Fruit fly (Drosophila melanogaster): ENCODE measurements around the gene Nf-YB.

Nf-YB gene

DNA sequence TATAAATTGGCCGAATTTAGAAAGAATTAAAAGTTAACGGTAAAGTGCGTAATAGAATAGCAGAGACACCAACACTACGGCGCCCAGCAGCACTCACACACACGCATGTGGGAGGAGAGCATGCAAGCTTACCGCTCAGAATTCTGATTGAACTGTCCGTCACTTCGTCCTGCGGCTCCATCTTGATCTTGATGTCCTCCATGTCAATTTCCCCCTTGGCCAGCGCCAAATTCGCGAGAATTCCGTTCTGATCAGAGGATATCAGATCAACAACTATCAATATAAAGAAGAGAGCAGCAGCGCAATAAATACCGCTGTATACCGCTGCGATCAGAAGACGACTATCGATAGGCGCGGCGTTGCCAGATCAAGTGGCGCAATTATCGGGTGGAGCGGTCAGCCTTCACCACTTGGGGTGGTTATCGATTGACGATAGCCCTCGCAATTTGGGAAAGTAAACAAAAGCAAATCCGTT, at the start of gene Nf-YB, which contains the start of gene CG10462 (continued):
- peak; percentile 84 for TF ChIP-seq CG13287 (GFP tag; IDR thresholded peaks at IDR 0.05; ENCODE audit: partially characterized antibody)
- no peak for TF ChIP-seq NC2α (GFP tag; optimal IDR thresholded peaks at IDR 0.05)
- peak; percentile 81 for TF ChIP-seq unc-4 (GFP tag; IDR thresholded peaks at IDR 0.05; ENCODE audit: partially characterized antibody)
- no peak for TF ChIP-seq GATAe (GFP tag; conservative IDR thresholded peaks at IDR 0.05)
- no peak for TF ChIP-seq dysf (GFP tag; IDR thresholded peaks at IDR 0.05)
- peak; percentile 95 for TF ChIP-seq CG14860 (GFP tag; IDR thresholded peaks at IDR 0.05; ENCODE audit: partially characterized antibody)
- peak; percentile 25 for TF ChIP-seq CG3163 (GFP tag; optimal IDR thresholded peaks at IDR 0.05)
- no peak for TF ChIP-seq Dfd (GFP tag; optimal IDR thresholded peaks at IDR 0.05)
- TF ChIP-seq Dref (GFP tag; IDR thresholded peaks at IDR 0.05): peak; percentile 99
- no peak for TF ChIP-seq CG15011 (GFP tag; optimal IDR thresholded peaks at IDR 0.05)
- peak in 1 of 2 experiments; percentile 31 for TF ChIP-seq Pdp1 (GFP tag; optimal IDR thresholded peaks at IDR 0.05)
- TF ChIP-seq Ssrp (tag; optimal IDR thresholded peaks at IDR 0.05): no peak
- TF ChIP-seq dm (GFP tag; optimal IDR thresholded peaks at IDR 0.05): peak; percentile 78
- TF ChIP-seq chm (GFP tag; IDR thresholded peaks at IDR 0.05): no peak
- no peak for TF ChIP-seq NfI (GFP tag; optimal IDR thresholded peaks at IDR 0.05)
- TF ChIP-seq chn (GFP tag; optimal IDR thresholded peaks at IDR 0.05): peak; percentile 34
- TF ChIP-seq nmo (GFP tag; optimal IDR thresholded peaks at IDR 0.05): peak; percentile 35
- no peak for TF ChIP-seq wor (GFP tag; IDR thresholded peaks at IDR 0.05)
- no peak for TF ChIP-seq tup (GFP tag; optimal IDR thresholded peaks at IDR 0.05)
- peak; percentile 95 for TF ChIP-seq bbx (GFP tag; IDR thresholded peaks at IDR 0.05; ENCODE audit: partially characterized antibody)
- no peak for TF ChIP-seq ham (GFP tag; IDR thresholded peaks at IDR 0.05)
- TF ChIP-seq tna (GFP tag; IDR thresholded peaks at IDR 0.05; ENCODE audit: partially characterized antibody): peak; percentile 92
- no peak for TF ChIP-seq hkb (optimal IDR thresholded peaks at IDR 0.05)
- TF ChIP-seq hkb (GFP tag; IDR thresholded peaks at IDR 0.05): no peak
- TF ChIP-seq hbn (GFP tag; IDR thresholded peaks at IDR 0.05; ENCODE audit: partially characterized antibody): peak; percentile 72
- peak; percentile 18 for TF ChIP-seq Hsf (GFP tag; optimal IDR thresholded peaks at IDR 0.05)
- peak; percentile 54 for TF ChIP-seq MESR4 (GFP tag; optimal IDR thresholded peaks at IDR 0.05)
- no peak for TF ChIP-seq CG13894 (tag; optimal IDR thresholded peaks at IDR 0.05)
- peak; percentile 53 for TF ChIP-seq Ets97D (GFP tag; optimal IDR thresholded peaks at IDR 0.05)
- no peak for TF ChIP-seq E2f1 (GFP tag; IDR thresholded peaks at IDR 0.05)
- peak; percentile 16 for TF ChIP-seq CG13624 (GFP tag; optimal IDR thresholded peaks at IDR 0.05)
- no peak for TF ChIP-seq bowl (GFP tag; IDR thresholded peaks at IDR 0.05)
- TF ChIP-seq pzg (GFP tag; optimal IDR thresholded peaks at IDR 0.05): peak; percentile 89
- peak; percentile 95 for TF ChIP-seq CG10462 (GFP tag; optimal IDR thresholded peaks at IDR 0.05)
- peak; percentile 97 for TF ChIP-seq HLH4C (GFP tag; IDR thresholded peaks at IDR 0.05; ENCODE audit: partially characterized antibody)
- TF ChIP-seq CG6791 (GFP tag; IDR thresholded peaks at IDR 0.05; ENCODE audit: partially characterized antibody): peak; percentile 98
- TF ChIP-seq CG14710 (tag; optimal IDR thresholded peaks at IDR 0.05): peak; percentile 42
- TF ChIP-seq scrt (GFP tag; optimal IDR thresholded peaks at IDR 0.05): no peak
- no peak for TF ChIP-seq pros (GFP tag; optimal IDR thresholded peaks at IDR 0.05)
- TF ChIP-seq CG11696 (GFP tag; IDR thresholded peaks at IDR 0.05): no peak
- peak; percentile 85 for TF ChIP-seq Dll (GFP tag; IDR thresholded peaks at IDR 0.05; ENCODE audit: partially characterized antibody)
- no peak for TF ChIP-seq gsb (GFP tag; IDR thresholded peaks at IDR 0.05)
- TF ChIP-seq CG16779 (GFP tag; IDR thresholded peaks at IDR 0.05): no peak
- TF ChIP-seq HLH3B (GFP tag; IDR thresholded peaks at IDR 0.05): no peak
- peak in 1 of 2 experiments; percentile 15 for TF ChIP-seq crp (GFP tag; optimal IDR thresholded peaks at IDR 0.05)
- TF ChIP-seq CG7786 (GFP tag; optimal IDR thresholded peaks at IDR 0.05): no peak
- no peak for TF ChIP-seq her (GFP tag; optimal IDR thresholded peaks at IDR 0.05)
- TF ChIP-seq Sox102F (GFP tag; optimal IDR thresholded peaks at IDR 0.05): no peak
- peak; percentile 96 for TF ChIP-seq Bgb (GFP tag; IDR thresholded peaks at IDR 0.05; ENCODE audit: partially characterized antibody)
- no peak for TF ChIP-seq CG6689 (GFP tag; IDR thresholded peaks at IDR 0.05)
